Worm (Caenorhabditis elegans) whole organism, late embryonic: ENCODE data around the gene cyp-14A1.

ENCODE experiments used
- F13H6.1 ChIP-seq: sonication (generic microtip); optimal IDR thresholded peaks from 2 replicates; lab custom pipeline; 2016; ENCODE audit warnings: missing genetic modification characterization, missing compliant biosample characterization
- K02D7.2 ChIP-seq: sonication (generic microtip); optimal IDR thresholded peaks from 2 replicates; lab custom pipeline; 2017; ENCODE audit warnings: mild to moderate bottlenecking, missing genetic modification characterization, missing compliant biosample characterization
- ama-1 ChIP-seq: fragments of 150-350 bp; optimal IDR thresholded peaks from 2 replicates; lab custom pipeline; 2014
- pax-1 ChIP-seq: fragments of 150-350 bp; optimal IDR thresholded peaks from 2 replicates; lab custom pipeline; 2014; ENCODE audit warnings: missing biosample characterization, missing genetic modification characterization
- pha-4 ChIP-seq: fragments of 150-350 bp; optimal IDR thresholded peaks from 2 replicates; lab custom pipeline; 2018; ENCODE audit warnings: missing biosample characterization, missing genetic modification reagents, missing genetic modification characterization

ce11 chrX:13284091-13284490 lies 16.9 kb upstream of the cyp-14A1 start, which contains the start of gene cyp-14A4:
- no peak for TF ChIP-seq pha-4 (tag; lab: Kevin White, UChicago)
- no peak for TF ChIP-seq F13H6.1 (tag; lab: Kevin White, UChicago)
- no peak for TF ChIP-seq ama-1
- TF ChIP-seq K02D7.2 (tag; lab: Kevin White, UChicago), result no peak
- TF ChIP-seq pax-1 (tag; lab: Kevin White, UChicago), result no peak
